Worm (Caenorhabditis elegans) whole organism, late embryonic: ENCODE results near the gene C24B5.4.

Source experiments
- ceh-14 ChIP-seq: sonication (generic microtip); optimal IDR thresholded peaks from 2 replicates; lab custom pipeline; 2016; ENCODE audit warnings: missing genotype, missing genetic modification characterization, missing compliant biosample characterization
- ceh-18 ChIP-seq: sonication (generic microtip); optimal IDR thresholded peaks from 2 replicates; lab custom pipeline; 2016; ENCODE audit warnings: missing genetic modification characterization, missing compliant biosample characterization
- ceh-34 ChIP-seq: sonication (generic microtip); optimal IDR thresholded peaks from 2 replicates; lab custom pipeline; 2016; ENCODE audit warnings: mild to moderate bottlenecking, missing genetic modification characterization, missing compliant biosample characterization
- ceh-6 ChIP-seq: fragments of 200-800 bp; sonication (Bioruptor generic); optimal IDR thresholded peaks from 2 replicates; lab custom pipeline; 2018; ENCODE audit warnings: mild to moderate bottlenecking, missing genetic modification characterization, missing compliant biosample characterization
- ets-4 ChIP-seq: sonication (generic microtip); optimal IDR thresholded peaks from 2 replicates; lab custom pipeline; 2016; ENCODE audit warnings: missing genetic modification characterization, missing compliant biosample characterization
- lim-6 ChIP-seq: sonication (generic microtip); optimal IDR thresholded peaks from 2 replicates; lab custom pipeline; 2016; ENCODE audit warnings: missing genetic modification characterization, missing compliant biosample characterization
- mec-3 ChIP-seq: sonication (generic microtip); optimal IDR thresholded peaks from 2 replicates; lab custom pipeline; 2016; ENCODE audit warnings: borderline replicate concordance, missing genetic modification characterization, missing compliant biosample characterization
- pax-1 ChIP-seq: fragments of 150-350 bp; optimal IDR thresholded peaks from 2 replicates; lab custom pipeline; 2014; ENCODE audit warnings: missing biosample characterization, missing genetic modification characterization
- pqm-1 ChIP-seq: sonication (generic microtip); optimal IDR thresholded peaks from 2 replicates; lab custom pipeline; 2016; ENCODE audit warnings: missing genetic modification characterization, missing compliant biosample characterization

DNA sequence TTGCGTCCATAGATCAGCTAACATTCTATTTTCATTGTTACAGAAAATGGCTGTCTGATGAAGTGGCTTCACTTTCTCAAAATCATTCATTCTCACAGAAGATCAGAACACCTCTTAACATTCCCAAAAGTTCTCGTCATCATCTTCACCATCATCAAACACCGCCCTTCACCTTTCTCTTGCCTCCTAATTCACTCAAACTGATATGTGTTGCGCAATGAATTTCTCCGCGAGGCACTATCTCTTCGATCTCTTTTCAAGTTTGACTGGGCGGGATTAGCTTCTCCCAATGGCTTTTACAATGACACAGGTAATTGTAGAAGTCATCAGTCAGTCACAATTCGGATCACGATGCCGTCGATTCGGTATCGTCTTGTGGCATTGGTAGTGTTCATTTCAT lies 24.4 kb upstream of the C24B5.4 start, which contains the start of gene grd-6:
- no peak for TF ChIP-seq ceh-34
- TF ChIP-seq ceh-14 (tag; lab: Kevin White, UChicago) = no peak
- TF ChIP-seq ets-4 (tag; lab: Kevin White, UChicago) = no peak
- TF ChIP-seq pqm-1 (tag; lab: Kevin White, UChicago) = no peak
- TF ChIP-seq ceh-18 (tag; lab: Kevin White, UChicago) = no peak
- TF ChIP-seq pax-1 = no peak
- no peak for TF ChIP-seq mec-3 (tag; lab: Kevin White, UChicago)
- TF ChIP-seq lim-6 (tag; lab: Kevin White, UChicago) = no peak
- no peak for TF ChIP-seq ceh-6 (GFP tag; lab: Kevin White, UChicago)
